Fruit fly (Drosophila melanogaster): ENCODE measurements around the gene CG42266.
A peak's percentile ranks its signal among the peaks of the same experiment; 100 is the strongest.

The CG42266 gene

DNA sequence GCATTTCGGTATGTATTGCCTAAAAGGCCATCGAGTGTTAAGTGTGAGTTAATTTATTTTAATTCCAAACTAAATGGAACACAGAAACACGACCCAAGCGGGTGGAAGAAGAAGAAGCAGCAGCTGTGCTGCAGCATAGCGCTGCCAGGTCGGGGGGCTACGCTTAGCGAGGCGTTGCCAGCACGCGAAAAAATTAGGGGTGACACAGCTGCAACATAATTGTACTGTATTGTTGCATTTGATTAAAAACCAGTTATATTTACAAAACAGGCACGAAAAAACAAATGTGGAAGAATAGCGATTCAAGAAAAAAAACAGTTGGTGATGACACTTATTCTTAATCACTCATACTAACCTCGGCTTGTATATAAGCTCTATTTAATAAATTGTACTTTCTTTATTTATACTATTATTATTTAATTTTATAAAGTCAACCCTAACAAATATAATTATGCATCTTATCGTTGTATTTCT, 10.0 kb upstream of the CG42266 start (continued):
- no peak for TF ChIP-seq Hey (tag; optimal IDR thresholded peaks at IDR 0.05)
- TF ChIP-seq CG8281 (tag; optimal IDR thresholded peaks at IDR 0.05): peak; percentile 45
- TF ChIP-seq CG12942 (GFP tag; optimal IDR thresholded peaks at IDR 0.05): peak; percentile 65
- TF ChIP-seq disco-r (GFP tag; optimal IDR thresholded peaks at IDR 0.05): no peak
- peak; percentile 72 for TF ChIP-seq amos (GFP tag; IDR thresholded peaks at IDR 0.05; ENCODE audit: partially characterized antibody)
- TF ChIP-seq CG10366 (GFP tag; IDR thresholded peaks at IDR 0.05): peak; percentile 72
- peak; percentile 66; the same call in 1 of the 2 replicates for TF ChIP-seq wor (GFP tag; IDR thresholded peaks at IDR 0.05)
- peak; percentile 9 for TF ChIP-seq NC2α (GFP tag; optimal IDR thresholded peaks at IDR 0.05)
- peak; percentile 49 for TF ChIP-seq CG5245 (GFP tag; optimal IDR thresholded peaks at IDR 0.05)
- TF ChIP-seq Hmr (GFP tag; optimal IDR thresholded peaks at IDR 0.05): peak; percentile 79
- TF ChIP-seq CG6683 (GFP tag; optimal IDR thresholded peaks at IDR 0.05): no peak
- peak; percentile 58 for TF ChIP-seq CG17359 (tag; optimal IDR thresholded peaks at IDR 0.05)
- TF ChIP-seq run (tag; optimal IDR thresholded peaks at IDR 0.05): peak; percentile 17
- TF ChIP-seq lilli (GFP tag; optimal IDR thresholded peaks at IDR 0.05): peak; percentile 72
- no peak for TF ChIP-seq br (optimal IDR thresholded peaks at IDR 0.05)
- no peak for TF ChIP-seq Six4 (GFP tag; optimal IDR thresholded peaks at IDR 0.05)
- peak; percentile 68 for TF ChIP-seq caup (GFP tag; optimal IDR thresholded peaks at IDR 0.05; ENCODE audit: severe bottlenecking)
- TF ChIP-seq CG15514 (GFP tag; optimal IDR thresholded peaks at IDR 0.05): peak; percentile 60
- TF ChIP-seq CG7357 (GFP tag; IDR thresholded peaks at IDR 0.05): peak; percentile 65; the same call in 1 of the 3 replicates
- TF ChIP-seq Usf (GFP tag; optimal IDR thresholded peaks at IDR 0.05): peak; percentile 30
- no peak for TF ChIP-seq CG31365 (tag; optimal IDR thresholded peaks at IDR 0.05)
- TF ChIP-seq Fer1 (GFP tag; optimal IDR thresholded peaks at IDR 0.05): peak; percentile 65
- 0 out of 2 replicates have a peak, but pooled peaks have one; percentile 26 for TF ChIP-seq CG11696 (GFP tag; IDR thresholded peaks at IDR 0.05)
- peak; percentile 68 for TF ChIP-seq fd3F (GFP tag; optimal IDR thresholded peaks at IDR 0.05)
- peak; percentile 63 for TF ChIP-seq Dek (tag; optimal IDR thresholded peaks at IDR 0.05)
- no peak for TF ChIP-seq PHDP (tag; optimal IDR thresholded peaks at IDR 0.05)
- TF ChIP-seq pb (GFP tag; optimal IDR thresholded peaks at IDR 0.05): no peak
- TF ChIP-seq Blimp-1 (GFP tag; optimal IDR thresholded peaks at IDR 0.05): no peak
- TF ChIP-seq CG15696 (tag; optimal IDR thresholded peaks at IDR 0.05): peak; percentile 59
- TF ChIP-seq BtbVII (GFP tag; optimal IDR thresholded peaks at IDR 0.05): peak; percentile 41
- TF ChIP-seq tgo (GFP tag; IDR thresholded peaks at IDR 0.05): peak; percentile 70
- peak; percentile 64 for TF ChIP-seq CG8944 (GFP tag; optimal IDR thresholded peaks at IDR 0.05)
- TF ChIP-seq Abd-B (GFP tag; optimal IDR thresholded peaks at IDR 0.05): no peak
- TF ChIP-seq Ssrp (tag; optimal IDR thresholded peaks at IDR 0.05): peak; percentile 77
- no peak for TF ChIP-seq CG32767 (GFP tag; IDR thresholded peaks at IDR 0.05)
- TF ChIP-seq Mrtf (GFP tag; IDR thresholded peaks at IDR 0.05): peak; percentile 68; the same call in 2 of the 3 replicates
- TF ChIP-seq CG3726 (GFP tag; IDR thresholded peaks at IDR 0.05): peak; percentile 65; the same call in 2 of the 3 replicates
- no peak for TF ChIP-seq dan (GFP tag; IDR thresholded peaks at IDR 0.05)
- TF ChIP-seq CG12299 (tag; optimal IDR thresholded peaks at IDR 0.05): no peak
- TF ChIP-seq Hmx (GFP tag; optimal IDR thresholded peaks at IDR 0.05): no peak
- TF ChIP-seq CG31224 (GFP tag; IDR thresholded peaks at IDR 0.05): peak; percentile 70
- peak; percentile 12 for TF ChIP-seq CG3407 (GFP tag; optimal IDR thresholded peaks at IDR 0.05)
- peak; percentile 49 for TF ChIP-seq CG30431 (GFP tag; optimal IDR thresholded peaks at IDR 0.05)
- TF ChIP-seq ssp (GFP tag; IDR thresholded peaks at IDR 0.05): peak; percentile 65
- TF ChIP-seq Doc2 (GFP tag; IDR thresholded peaks at IDR 0.05): no peak
- TF ChIP-seq Sry-δ (GFP tag; optimal IDR thresholded peaks at IDR 0.05): peak; percentile 87
- TF ChIP-seq CG13894 (tag; optimal IDR thresholded peaks at IDR 0.05): no peak
- TF ChIP-seq MTF-1 (GFP tag; optimal IDR thresholded peaks at IDR 0.05; ENCODE audit: borderline replicate concordance): peak; percentile 12
- TF ChIP-seq Aef1 (GFP tag; IDR thresholded peaks at IDR 0.05): peak; percentile 80
- TF ChIP-seq CG10321 (GFP tag; IDR thresholded peaks at IDR 0.05): 0 out of 2 replicates have a peak, but pooled peaks have one; percentile 40

All from whole organism, embryonic.